Fruit fly (Drosophila melanogaster): ENCODE data around the gene CG13857.

CG13857 gene

DNA sequence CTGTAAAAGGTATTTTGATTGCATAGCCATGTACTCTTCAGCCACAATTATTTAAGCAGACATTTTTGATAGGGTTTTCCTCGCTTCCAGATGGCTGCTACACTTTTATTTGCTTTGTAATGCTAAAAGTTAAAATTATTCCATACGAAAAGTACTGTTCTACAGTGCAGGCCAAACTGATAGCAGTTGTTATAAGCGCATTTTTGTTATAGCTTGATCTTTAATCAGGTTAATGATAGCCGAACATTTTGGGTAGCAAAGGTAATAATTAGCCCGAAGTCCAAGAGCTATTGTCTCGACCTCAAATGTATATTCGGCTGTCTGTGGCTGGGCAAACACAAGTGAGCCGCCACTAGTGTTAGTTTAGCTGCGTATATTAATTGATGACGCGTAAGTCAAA is 36.0 kb downstream of the CG13857 start (continued):
- no peak for TF ChIP-seq sens-2 (GFP tag; IDR thresholded peaks at IDR 0.05)
- no peak for TF ChIP-seq repo (GFP tag; optimal IDR thresholded peaks at IDR 0.05)
- TF ChIP-seq CG11723 (GFP tag; optimal IDR thresholded peaks at IDR 0.05), result no peak
- TF ChIP-seq CG3281 (GFP tag; optimal IDR thresholded peaks at IDR 0.05), result peak; percentile 13
- no peak for TF ChIP-seq ase (GFP tag; IDR thresholded peaks at IDR 0.05)
- TF ChIP-seq CG3847 (GFP tag; IDR thresholded peaks at IDR 0.05), result no peak
- TF ChIP-seq Doc2 (GFP tag; IDR thresholded peaks at IDR 0.05), result no peak
- TF ChIP-seq Abd-B (GFP tag; optimal IDR thresholded peaks at IDR 0.05), result no peak
- 0 out of 2 replicates have a peak, but pooled peaks have one; percentile 56 for TF ChIP-seq CG11696 (GFP tag; IDR thresholded peaks at IDR 0.05)
- no peak for TF ChIP-seq CG18262 (tag; optimal IDR thresholded peaks at IDR 0.05)
- TF ChIP-seq CG18599 (GFP tag; optimal IDR thresholded peaks at IDR 0.05), result peak; percentile 21
- no peak for TF ChIP-seq PHDP (tag; optimal IDR thresholded peaks at IDR 0.05)
- TF ChIP-seq Dp (GFP tag; optimal IDR thresholded peaks at IDR 0.05), result no peak
- TF ChIP-seq zf30C (GFP tag; optimal IDR thresholded peaks at IDR 0.05), result no peak
- TF ChIP-seq p53 (GFP tag; optimal IDR thresholded peaks at IDR 0.05), result no peak
- no peak for TF ChIP-seq C15 (GFP tag; IDR thresholded peaks at IDR 0.05)
- TF ChIP-seq Ravus (GFP tag; IDR thresholded peaks at IDR 0.05), result no peak
- no peak for TF ChIP-seq HmgZ (tag; optimal IDR thresholded peaks at IDR 0.05)
- no peak for TF ChIP-seq B-H2 (GFP tag; optimal IDR thresholded peaks at IDR 0.05)
- no peak for TF ChIP-seq croc (GFP tag; conservative IDR thresholded peaks at IDR 0.05)
- no peak for TF ChIP-seq dimm (GFP tag; IDR thresholded peaks at IDR 0.05)
- TF ChIP-seq Xbp1 (GFP tag; optimal IDR thresholded peaks at IDR 0.05), result no peak
- TF ChIP-seq caup (GFP tag; optimal IDR thresholded peaks at IDR 0.05; ENCODE audit: severe bottlenecking), result no peak
- TF ChIP-seq odd (GFP tag; optimal IDR thresholded peaks at IDR 0.05), result no peak
- TF ChIP-seq CG16813 (GFP tag; IDR thresholded peaks at IDR 0.05; ENCODE audit: partially characterized antibody), result no peak
- TF ChIP-seq phol (tag; optimal IDR thresholded peaks at IDR 0.05), result no peak
- TF ChIP-seq Sox100B (GFP tag; optimal IDR thresholded peaks at IDR 0.05), result no peak
- TF ChIP-seq CG12769 (tag; optimal IDR thresholded peaks at IDR 0.05), result peak; percentile 13

DNA sequence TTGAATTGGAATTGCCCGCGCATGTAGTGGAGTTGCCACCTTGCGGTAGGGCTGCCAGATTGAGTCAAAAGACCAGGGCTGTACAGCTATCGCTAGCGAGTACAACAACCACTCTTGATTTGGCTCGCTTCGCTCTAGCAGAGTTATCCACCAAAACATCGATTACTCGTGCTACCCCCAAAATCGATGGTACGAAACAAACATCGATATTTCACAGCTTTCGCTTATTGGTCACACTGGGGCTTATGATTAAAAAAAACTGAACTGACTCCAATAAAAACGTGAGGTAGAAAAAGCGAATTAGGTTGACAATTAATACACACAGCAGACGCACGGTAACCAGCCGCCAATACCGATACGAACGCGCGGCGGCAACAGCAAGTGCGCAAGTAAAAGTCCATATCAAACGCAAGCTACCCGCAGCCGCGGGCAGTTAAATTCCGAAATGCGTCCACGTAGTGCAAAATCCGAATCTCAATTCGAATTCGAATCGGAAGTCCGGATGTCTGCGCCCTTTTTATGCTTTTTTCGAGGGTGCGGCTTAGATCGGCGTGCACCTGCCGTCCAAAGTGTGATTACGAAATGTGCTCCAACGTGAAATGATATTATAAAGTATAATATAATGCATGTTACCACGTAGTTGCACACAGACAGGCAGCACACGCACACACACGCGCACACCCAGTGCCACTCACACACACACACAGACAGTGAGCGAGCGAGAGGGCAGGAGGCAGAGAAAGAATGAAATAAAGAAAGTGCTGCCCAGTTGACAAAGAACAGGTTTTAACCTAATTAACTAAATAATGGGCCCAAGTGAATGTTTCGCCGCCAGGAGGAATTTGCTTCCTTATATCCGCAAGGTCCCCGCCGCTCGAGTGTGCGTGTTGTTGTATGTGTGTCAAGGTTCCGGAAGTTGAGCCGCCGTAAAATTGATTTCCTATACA is 37.2 kb downstream of the CG13857 start, which contains the start of gene Sar1:
Gene Sar1, plus strand, starts transcription at position 222 of the 947 bp plus-strand sequence.
- peak; percentile 41 for TF ChIP-seq CG9609 (GFP tag; optimal IDR thresholded peaks at IDR 0.05)
- peak; percentile 16 for TF ChIP-seq abd-A (tag; optimal IDR thresholded peaks at IDR 0.05)
- peak; percentile 83 for TF ChIP-seq CG2116 (GFP tag; optimal IDR thresholded peaks at IDR 0.05)
- TF ChIP-seq Opbp (GFP tag; IDR thresholded peaks at IDR 0.05; ENCODE audit: partially characterized antibody), result peak; percentile 97
- peak; percentile 52 for TF ChIP-seq CG7786 (GFP tag; optimal IDR thresholded peaks at IDR 0.05)
- no peak for TF ChIP-seq br (optimal IDR thresholded peaks at IDR 0.05)
- TF ChIP-seq Hsf (GFP tag; optimal IDR thresholded peaks at IDR 0.05), result peak; percentile 29
- peak; percentile 84 for TF ChIP-seq nmo (GFP tag; optimal IDR thresholded peaks at IDR 0.05)
- TF ChIP-seq NFAT (GFP tag; IDR thresholded peaks at IDR 0.05), result peak; percentile 61
- TF ChIP-seq CG7839 (tag; optimal IDR thresholded peaks at IDR 0.05), result peak; percentile 24
- peak; percentile 30 for TF ChIP-seq CG10654 (GFP tag; optimal IDR thresholded peaks at IDR 0.05)
- TF ChIP-seq CG8089 (GFP tag; optimal IDR thresholded peaks at IDR 0.05), result no peak
- 0 out of 2 replicates have a peak, but pooled peaks have one; percentile 19 for TF ChIP-seq CG6272 (GFP tag; IDR thresholded peaks at IDR 0.05)
- no peak for TF ChIP-seq fru (optimal IDR thresholded peaks at IDR 0.05)
- TF ChIP-seq Hr78 (GFP tag; optimal IDR thresholded peaks at IDR 0.05), result no peak
- no peak for TF ChIP-seq ttk (GFP tag; IDR thresholded peaks at IDR 0.05)
- no peak for TF ChIP-seq fd96Cb (tag; optimal IDR thresholded peaks at IDR 0.05)
- peak; percentile 60 for TF ChIP-seq CG3163 (GFP tag; optimal IDR thresholded peaks at IDR 0.05)
- TF ChIP-seq CG5180 (GFP tag; optimal IDR thresholded peaks at IDR 0.05), result no peak
- TF ChIP-seq CTCF (GFP tag; optimal IDR thresholded peaks at IDR 0.05), result peak; percentile 60
- TF ChIP-seq Sin3A (optimal IDR thresholded peaks at IDR 0.05), result peak; percentile 81
- peak; percentile 22 for TF ChIP-seq CrebB (tag; optimal IDR thresholded peaks at IDR 0.05)
- peak; percentile 61 for TF ChIP-seq Rfx (GFP tag; IDR thresholded peaks at IDR 0.05)
